Worm (Caenorhabditis elegans) whole organism, early embryonic: ENCODE data around the gene R02E12.5.

Experiments
- B0310.2 ChIP-seq: sonication (generic microtip); optimal IDR thresholded peaks from 2 replicates; lab custom pipeline; 2016; ENCODE audit warnings: mild to moderate bottlenecking, missing genetic modification characterization, missing compliant biosample characterization
- F13C5.2 ChIP-seq: sonication (generic microtip); optimal IDR thresholded peaks from 2 replicates; lab custom pipeline; 2017; ENCODE audit warnings: mild to moderate bottlenecking, missing genetic modification characterization, inconsistent platforms, missing compliant biosample characterization
- aly-1 ChIP-seq: sonication (generic microtip); optimal IDR thresholded peaks from 2 replicates; lab custom pipeline; 2016; ENCODE audit warnings: missing genetic modification characterization, missing compliant biosample characterization
- ama-1 ChIP-seq: fragments of 150-350 bp; optimal IDR thresholded peaks from 2 replicates; lab custom pipeline; 2014
- ceh-13 ChIP-seq: fragments of 200-800 bp; sonication (Bioruptor generic); optimal IDR thresholded peaks from 2 replicates; lab custom pipeline; 2018; ENCODE audit warnings: mild to moderate bottlenecking, missing genetic modification characterization, missing compliant biosample characterization
- ceh-36 ChIP-seq: sonication (generic microtip); optimal IDR thresholded peaks from 2 replicates; lab custom pipeline; 2016; ENCODE audit warnings: missing genetic modification characterization, inconsistent platforms, missing compliant biosample characterization
- ets-7 ChIP-seq: sonication (generic microtip); optimal IDR thresholded peaks from 2 replicates; lab custom pipeline; 2016; ENCODE audit warnings: missing genotype, missing genetic modification characterization, missing compliant biosample characterization
- flt-1 ChIP-seq: fragments of 200-800 bp; sonication (Bioruptor generic); IDR thresholded peaks from 2 replicates; pipeline ENCODE4 v1.3.6; 2022; ENCODE audit warnings: missing genetic modification characterization, missing compliant biosample characterization
- hmbx-1 ChIP-seq: sonication (generic microtip); optimal IDR thresholded peaks from 2 replicates; lab custom pipeline; 2016; ENCODE audit warnings: mild to moderate bottlenecking, missing genetic modification characterization, missing compliant biosample characterization
- pes-1 ChIP-seq: fragments of 200-800 bp; sonication (Bioruptor generic); IDR thresholded peaks from 2 replicates; pipeline ENCODE4 v1.3.6; 2022; ENCODE audit warnings: missing genetic modification reagents, missing genetic modification characterization, missing compliant biosample characterization
- scrt-1 ChIP-seq: fragments of 200-800 bp; sonication (Bioruptor generic); IDR thresholded peaks from 2 replicates; pipeline ENCODE4 v1.3.6; 2022; ENCODE audit warnings: missing genetic modification characterization, missing compliant biosample characterization
- tbx-11 ChIP-seq: fragments of 200-800 bp; sonication (Bioruptor generic); IDR thresholded peaks from 2 replicates; pipeline ENCODE4 v1.3.6; 2022; ENCODE audit warnings: missing genetic modification characterization, missing compliant biosample characterization
- tra-4 ChIP-seq: sonication (generic microtip); optimal IDR thresholded peaks from 2 replicates; lab custom pipeline; 2017; ENCODE audit warnings: missing genetic modification characterization, missing compliant biosample characterization

ce11 chrX:4018566-4019182, 21.5 kb downstream of the R02E12.5 start:
- no peak for TF ChIP-seq ama-1 (lab: Kevin White, UChicago)
- no peak for TF ChIP-seq pes-1
- no peak for TF ChIP-seq F13C5.2 (tag; lab: Kevin White, UChicago)
- TF ChIP-seq ceh-13 (GFP tag; lab: Kevin White, UChicago) = no peak
- TF ChIP-seq flt-1 (GFP tag; lab: Robert Waterston, UW) = no peak
- no peak for TF ChIP-seq scrt-1 (GFP tag; lab: Robert Waterston, UW)
- TF ChIP-seq aly-1 = no peak
- TF ChIP-seq tbx-11 (GFP tag; lab: Robert Waterston, UW) = no peak
- no peak for TF ChIP-seq tra-4
- TF ChIP-seq ets-7 (tag; lab: Kevin White, UChicago) = no peak
- no peak for TF ChIP-seq B0310.2 (tag; lab: Kevin White, UChicago)
- TF ChIP-seq hmbx-1 = no peak
- no peak for TF ChIP-seq ceh-36
